Fruit fly (Drosophila melanogaster) whole organism, embryonic: ENCODE results near the gene CG31360.

Experiments used
- CG10321 ChIP-seq: fragments of 200-800 bp; sonication (Bioruptor generic); IDR thresholded peaks from 2 replicates; pipeline ENCODE4 v1.3.6; 2022; ENCODE audit warnings: missing biosample characterization, missing genetic modification characterization
- CG12299 ChIP-seq: fragments of 200-800 bp; sonication (Bioruptor generic); optimal IDR thresholded peaks from 2 replicates; lab custom pipeline; 2018; ENCODE audit warnings: missing biosample characterization, mild to moderate bottlenecking, missing genetic modification characterization
- CG12744 ChIP-seq: fragments of 200-800 bp; sonication (Bioruptor generic); optimal IDR thresholded peaks from 2 replicates; lab custom pipeline; 2016; ENCODE audit warnings: missing biosample characterization, missing genetic modification characterization
- CG1603 ChIP-seq: fragments of 200-800 bp; sonication (Bioruptor generic); optimal IDR thresholded peaks from 2 replicates; lab custom pipeline; 2019; ENCODE audit warnings: missing biosample characterization, mild to moderate bottlenecking, missing genetic modification characterization, moderate library complexity
- CG17385 ChIP-seq: fragments of 200-800 bp; sonication (Bioruptor generic); optimal IDR thresholded peaks from 3 replicates; lab custom pipeline; 2018; ENCODE audit warnings: missing biosample characterization, mild to moderate bottlenecking, missing genetic modification characterization
- CG1832 ChIP-seq: fragments of 200-800 bp; sonication (Bioruptor generic); optimal IDR thresholded peaks from 2 replicates; lab custom pipeline; 2017; ENCODE audit warnings: missing biosample characterization, mild to moderate bottlenecking, missing genetic modification characterization, inconsistent platforms
- CG2712 ChIP-seq: fragments of 200-800 bp; optimal IDR thresholded peaks from 3 replicates; lab custom pipeline; 2019; ENCODE audit warnings: missing biosample characterization, mild to moderate bottlenecking, missing genetic modification characterization, moderate library complexity
- CG3281 ChIP-seq: fragments of 200-800 bp; sonication (Bioruptor generic); optimal IDR thresholded peaks from 3 replicates; lab custom pipeline; 2017; ENCODE audit warnings: missing biosample characterization, mild to moderate bottlenecking, missing genetic modification characterization
- CG34422 ChIP-seq: fragments of 200-800 bp; sonication (Bioruptor generic); IDR thresholded peaks from 3 replicates; pipeline ENCODE4 v1.3.6; 2022; ENCODE audit warnings: missing biosample characterization, missing genetic modification characterization
- CG3995 ChIP-seq: fragments of 200-800 bp; sonication (Bioruptor generic); optimal IDR thresholded peaks from 3 replicates; lab custom pipeline; 2016; ENCODE audit warnings: missing biosample characterization, missing genetic modification characterization
- CG4360 ChIP-seq: fragments of 200-800 bp; sonication (Bioruptor generic); IDR thresholded peaks from 2 replicates; pipeline ENCODE4 v1.3.6; 2022; ENCODE audit warnings: missing biosample characterization, missing genetic modification characterization
- CG43689 ChIP-seq: fragments of 200-800 bp; sonication (Bioruptor generic); IDR thresholded peaks from 2 replicates; pipeline ENCODE4 v1.3.6; 2022; ENCODE audit warnings: missing biosample characterization, missing genetic modification characterization
- CG4854 ChIP-seq: fragments of 200-800 bp; sonication (Bioruptor generic); optimal IDR thresholded peaks from 2 replicates; lab custom pipeline; 2016; ENCODE audit warnings: missing biosample characterization, missing genetic modification characterization, inconsistent platforms
- CG6254 ChIP-seq: fragments of 200-800 bp; sonication (Bioruptor generic); optimal IDR thresholded peaks from 3 replicates; lab custom pipeline; 2017; ENCODE audit warnings: mild to moderate bottlenecking, missing biosample characterization, missing genetic modification reagents, missing genetic modification characterization
- CG6791 ChIP-seq: fragments of 200-800 bp; sonication (Bioruptor generic); IDR thresholded peaks from 3 replicates; pipeline ENCODE4 v1.3.6; 2022; ENCODE audit warnings: missing biosample characterization, missing genetic modification characterization; ENCODE audit not compliant: partially characterized antibody
- CG7786 ChIP-seq: fragments of 200-800 bp; sonication (Bioruptor generic); optimal IDR thresholded peaks from 2 replicates; lab custom pipeline; 2016; ENCODE audit warnings: missing biosample characterization, missing genetic modification characterization
- CG8290 ChIP-seq, 3 experiments: fragments of 200-800 bp; sonication (Bioruptor generic); optimal IDR thresholded peaks; 2 replicates each; lab custom pipeline; 2016 to 2019; ENCODE audit warnings: missing biosample characterization in 3 of 3, missing genetic modification characterization in 3 of 3, mild to moderate bottlenecking in 2 of 3, moderate library complexity in 1 of 3
- CG9727 ChIP-seq: fragments of 200-800 bp; sonication (Bioruptor generic); optimal IDR thresholded peaks from 3 replicates; lab custom pipeline; 2017; ENCODE audit warnings: missing biosample characterization, mild to moderate bottlenecking, missing genetic modification characterization
- Drgx ChIP-seq: fragments of 200-800 bp; sonication (Bioruptor generic); IDR thresholded peaks from 2 replicates; pipeline ENCODE4 v1.3.6; 2022; ENCODE audit warnings: missing biosample characterization, missing genetic modification characterization
- Jarid2 ChIP-seq: fragments of 200-800 bp; sonication (Bioruptor generic); optimal IDR thresholded peaks from 3 replicates; lab custom pipeline; 2017; ENCODE audit warnings: mild to moderate bottlenecking, missing biosample characterization, missing genetic modification reagents, missing genetic modification characterization
- Mad ChIP-seq: fragments of 200-800 bp; sonication (Bioruptor generic); optimal IDR thresholded peaks from 2 replicates; lab custom pipeline; 2016; ENCODE audit warnings: missing biosample characterization, missing genetic modification characterization
- Poxn ChIP-seq: fragments of 200-800 bp; sonication (Bioruptor generic); IDR thresholded peaks from 2 replicates; pipeline ENCODE4 v1.3.6; 2022; ENCODE audit warnings: missing biosample characterization, missing genetic modification characterization
- Ptx1 ChIP-seq: fragments of 200-800 bp; sonication (Bioruptor generic); IDR thresholded peaks from 2 replicates; pipeline ENCODE4 v1.3.6; 2022; ENCODE audit warnings: missing biosample characterization, missing genetic modification characterization
- Vsx1 ChIP-seq: fragments of 200-800 bp; sonication (Bioruptor generic); optimal IDR thresholded peaks from 2 replicates; lab custom pipeline; 2017; ENCODE audit warnings: missing biosample characterization, mild to moderate bottlenecking, missing genetic modification characterization, missing genetic modification reagents
- aop ChIP-seq: fragments of 200-800 bp; sonication (Bioruptor generic); IDR thresholded peaks from 2 replicates; pipeline ENCODE4 v1.3.6; 2022; ENCODE audit warnings: missing biosample characterization, missing genetic modification characterization
- bsh ChIP-seq, 2 experiments: fragments of 200-800 bp; sonication (Bioruptor generic); optimal IDR thresholded peaks; 2 replicates each; lab custom pipeline; 2017 to 2018; ENCODE audit warnings: mild to moderate bottlenecking in 2 of 2, missing biosample characterization in 2 of 2, missing genetic modification characterization in 2 of 2, moderate library complexity in 1 of 2
- corto ChIP-seq: fragments of 200-800 bp; sonication (Bioruptor generic); optimal IDR thresholded peaks from 2 replicates; lab custom pipeline; 2016; ENCODE audit warnings: missing biosample characterization, mild to moderate bottlenecking, missing genetic modification characterization, moderate library complexity
- croc ChIP-seq: fragments of 200-800 bp; sonication (Bioruptor generic); conservative IDR thresholded peaks from 3 replicates; pipeline ENCODE4 v1.3.6; 2022; ENCODE audit warnings: missing biosample characterization, missing genetic modification characterization
- crol ChIP-seq: fragments of 200-800 bp; sonication (Bioruptor generic); IDR thresholded peaks from 2 replicates; pipeline ENCODE4 v1.3.6; 2022; ENCODE audit warnings: missing biosample characterization, missing genetic modification characterization
- cwo ChIP-seq: fragments of 200-800 bp; sonication (Bioruptor generic); optimal IDR thresholded peaks from 3 replicates; lab custom pipeline; 2017; ENCODE audit warnings: missing biosample characterization, missing genetic modification characterization, mild to moderate bottlenecking, moderate library complexity, missing genetic modification reagents
- grn ChIP-seq: fragments of 200-800 bp; sonication (Bioruptor generic); optimal IDR thresholded peaks from 3 replicates; lab custom pipeline; 2017; ENCODE audit warnings: missing biosample characterization, missing genetic modification characterization
- insv ChIP-seq, 2 experiments: fragments of 200-800 bp; sonication (Bioruptor generic); optimal IDR thresholded peaks; 3 replicates each; lab custom pipeline; 2016 to 2018; ENCODE audit warnings: missing biosample characterization in 2 of 2, missing genetic modification characterization in 2 of 2
- kni ChIP-seq: fragments of 200-800 bp; sonication (Bioruptor generic); optimal IDR thresholded peaks from 3 replicates; lab custom pipeline; 2017; ENCODE audit warnings: mild to moderate bottlenecking, missing biosample characterization, missing genetic modification reagents, missing genetic modification characterization
- p53 ChIP-seq: fragments of 200-800 bp; sonication (Bioruptor generic); optimal IDR thresholded peaks from 2 replicates; lab custom pipeline; 2016; ENCODE audit warnings: missing biosample characterization, missing genetic modification characterization
- peb ChIP-seq: fragments of 200-800 bp; sonication (Bioruptor generic); IDR thresholded peaks from 2 replicates; pipeline ENCODE4 v1.3.6; 2022; ENCODE audit warnings: missing biosample characterization, missing genetic modification characterization
- pita ChIP-seq: fragments of 200-800 bp; sonication (Bioruptor generic); optimal IDR thresholded peaks from 2 replicates; lab custom pipeline; 2017; ENCODE audit warnings: missing biosample characterization, mild to moderate bottlenecking, missing genetic modification characterization
- pnt ChIP-seq: fragments of 200-800 bp; sonication (Bioruptor generic); optimal IDR thresholded peaks from 3 replicates; lab custom pipeline; 2016; ENCODE audit warnings: missing biosample characterization, missing genetic modification characterization
- psq ChIP-seq: fragments of 200-800 bp; sonication (Bioruptor generic); optimal IDR thresholded peaks from 2 replicates; lab custom pipeline; 2017; ENCODE audit warnings: missing biosample characterization, missing genetic modification characterization
- scrt ChIP-seq: fragments of 200-800 bp; sonication (Bioruptor generic); optimal IDR thresholded peaks from 2 replicates; lab custom pipeline; 2018; ENCODE audit warnings: missing biosample characterization, mild to moderate bottlenecking, missing genetic modification characterization, moderate library complexity
- sd ChIP-seq: fragments of 200-800 bp; sonication (Bioruptor generic); optimal IDR thresholded peaks from 3 replicates; lab custom pipeline; 2018; ENCODE audit warnings: missing biosample characterization, mild to moderate bottlenecking, missing genetic modification characterization, moderate library complexity
- sim ChIP-seq: fragments of 200-800 bp; sonication (Bioruptor generic); IDR thresholded peaks from 2 replicates; pipeline ENCODE4 v1.3.6; 2022; ENCODE audit warnings: missing biosample characterization, missing genetic modification characterization
- slbo ChIP-seq: fragments of 200-800 bp; sonication (Bioruptor generic); IDR thresholded peaks from 2 replicates; pipeline ENCODE4 v1.3.6; 2022; ENCODE audit warnings: missing biosample characterization, missing genetic modification characterization
- stwl ChIP-seq: fragments of 200-800 bp; sonication (Bioruptor generic); optimal IDR thresholded peaks from 3 replicates; lab custom pipeline; 2018; ENCODE audit warnings: missing biosample characterization, mild to moderate bottlenecking, missing genetic modification characterization, moderate library complexity
- ttk ChIP-seq: fragments of 200-800 bp; sonication (Bioruptor generic); IDR thresholded peaks from 2 replicates; pipeline ENCODE4 v2.1.2; 2022; ENCODE audit warnings: missing biosample characterization, missing genetic modification characterization
- yki ChIP-seq: fragments of >200 bp; optimal IDR thresholded peaks from 3 replicates; lab custom pipeline; 2018
- zfh1 ChIP-seq: fragments of 200-800 bp; sonication (Bioruptor generic); IDR thresholded peaks from 3 replicates; pipeline ENCODE4 v1.3.6; 2022; ENCODE audit warnings: missing biosample characterization, missing genetic modification characterization

Gene CG31360

DNA sequence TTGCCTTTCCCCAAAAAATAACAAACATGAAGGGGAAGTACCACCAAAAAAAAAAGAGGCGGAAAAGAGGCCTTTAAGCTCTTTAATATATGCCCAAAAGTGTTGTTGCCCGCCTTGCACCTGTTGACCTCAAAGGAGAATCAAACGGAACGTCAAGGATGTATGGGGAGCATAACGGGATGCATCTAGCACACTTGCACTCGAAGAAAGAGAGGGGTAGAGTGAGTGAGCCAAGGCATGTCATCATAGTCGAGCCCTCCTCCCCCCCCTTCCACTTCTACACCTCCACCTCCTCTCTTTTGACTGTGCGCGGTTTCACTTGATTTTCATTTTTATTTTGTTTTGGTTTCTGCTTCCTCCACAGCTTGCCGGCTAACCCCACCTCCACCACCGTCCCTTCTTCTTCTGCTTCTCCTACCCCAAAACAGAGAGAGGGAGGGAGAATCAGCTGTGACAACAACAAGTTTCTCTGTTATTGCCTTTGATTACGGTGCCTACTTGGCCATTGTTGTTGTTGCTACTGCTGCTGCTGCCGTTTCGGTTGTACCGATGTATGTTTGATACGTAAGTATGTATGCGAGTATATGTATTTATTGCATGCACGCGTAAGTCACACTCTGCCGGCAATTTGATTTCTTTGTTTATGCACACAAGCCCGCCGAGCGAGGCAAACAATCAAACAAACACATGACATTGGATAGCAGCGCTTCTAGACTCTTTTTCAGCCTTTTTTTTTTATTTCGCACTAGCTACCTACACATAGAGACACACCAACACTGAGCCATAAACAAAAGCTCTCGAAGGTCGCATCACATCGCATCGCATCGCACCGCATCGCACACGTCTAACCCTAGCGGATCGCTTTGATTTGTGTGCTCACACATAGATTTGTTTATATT lies 28.0 kb downstream of the CG31360 start (continued):
- TF ChIP-seq cwo (GFP tag; lab: Kevin White, UChicago) (peak; percentile 42), Mad (no peak), crol (GFP tag; lab: Robert Waterston, UW) (peak; percentile 85), CG1603 (no peak), Vsx1 (GFP tag; lab: Kevin White, UChicago) (peak; percentile 30), CG9727 (GFP tag; lab: Kevin White, UChicago) (peak; percentile 9), Poxn (GFP tag; lab: Robert Waterston, UW) (no peak), pita (GFP tag; lab: Kevin White, UChicago) (no peak), croc (GFP tag; lab: Robert Waterston, UW) (no peak), zfh1 (GFP tag; lab: Robert Waterston, UW) (no peak), sim (GFP tag; lab: Robert Waterston, UW) (peak; percentile 13; the same call in 1 of the 2 replicates), CG4854 (GFP tag; lab: Kevin White, UChicago) (no peak), Ptx1 (no peak), scrt (GFP tag; lab: Kevin White, UChicago) (peak; percentile 16), CG3281 (GFP tag; lab: Kevin White, UChicago) (no peak), psq (peak; percentile 75), peb (GFP tag; lab: Robert Waterston, UW) (no peak), CG12744 (GFP tag; lab: Kevin White, UChicago) (no peak), stwl (tag; lab: Kevin White, UChicago) (no peak)

dm6 chr3R:17714370-17714769 lies 29.5 kb downstream of the CG31360 start:
- TF ChIP-seq kni (GFP tag; lab: Kevin White, UChicago) (peak; percentile 65), CG1832 (GFP tag; lab: Kevin White, UChicago) (peak; percentile 32), sd (tag; lab: Kevin White, UChicago) (peak; percentile 65), aop (GFP tag; lab: Robert Waterston, UW) (no peak), CG6791 (GFP tag; lab: Robert Waterston, UW) (peak; percentile 45; the same call in 1 of the 3 replicates), zfh1 (GFP tag; lab: Robert Waterston, UW) (no peak), CG34422 (GFP tag; lab: Robert Waterston, UW) (peak; percentile 11; the same call in 1 of the 3 replicates), CG17385 (GFP tag; lab: Kevin White, UChicago) (peak; percentile 72), CG4360 (peak; percentile 64; the same call in 1 of the 2 replicates), insv (GFP tag; optimal IDR thresholded peaks at IDR 0.05; lab: Kevin White, UChicago) (peak in 1 of 2 experiments; percentile 18)

DNA sequence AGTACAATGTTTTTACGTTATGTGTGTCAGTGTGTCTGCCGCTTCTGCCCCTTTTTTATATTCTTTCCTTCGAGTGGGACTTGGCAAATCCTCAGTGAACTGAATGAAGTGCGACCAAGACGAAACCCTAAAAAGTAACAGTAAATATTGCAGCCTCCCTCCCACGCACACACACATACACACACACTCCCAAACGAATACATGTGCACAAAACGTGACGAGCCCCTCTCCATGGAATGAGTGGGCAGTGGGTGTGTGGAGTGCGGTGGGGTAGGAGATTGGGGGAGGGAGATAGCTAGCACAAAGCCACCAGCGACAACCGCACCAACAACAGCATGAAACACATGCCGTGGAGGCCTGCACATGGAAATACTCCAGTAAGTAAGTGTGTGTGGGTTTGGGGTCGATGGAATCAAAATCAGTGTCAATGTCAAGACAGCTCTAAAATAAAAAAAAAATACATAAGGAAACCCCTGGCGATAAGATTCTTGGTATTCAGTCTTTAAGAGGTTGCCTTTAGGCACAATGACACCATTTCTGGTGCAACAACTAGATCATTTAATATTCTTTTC lies 30.0 kb downstream of the CG31360 start:
- TF ChIP-seq corto (GFP tag; lab: Kevin White, UChicago): no peak
- TF ChIP-seq Jarid2 (GFP tag; lab: Kevin White, UChicago): no peak
- TF ChIP-seq CG10321: no peak
- no peak for TF ChIP-seq CG12299 (tag; lab: Kevin White, UChicago)
- no peak for TF ChIP-seq slbo (GFP tag; lab: Robert Waterston, UW)
- no peak for TF ChIP-seq ttk (GFP tag; lab: Robert Waterston, UW)
- no peak for TF ChIP-seq CG6254 (GFP tag; lab: Kevin White, UChicago)
- TF ChIP-seq CG3995 (GFP tag; lab: Kevin White, UChicago): no peak
- no peak for TF ChIP-seq CG7786
- no peak for TF ChIP-seq yki (lab: Kevin White, UChicago)
- TF ChIP-seq CG43689: no peak
- peak; percentile 14 for TF ChIP-seq grn (GFP tag; lab: Kevin White, UChicago)
- no peak for TF ChIP-seq p53 (GFP tag; lab: Kevin White, UChicago)
- 0 out of 2 replicates have a peak, but pooled peaks have one; percentile 25 for TF ChIP-seq Drgx (GFP tag; lab: Robert Waterston, UW)
- no peak for TF ChIP-seq pnt
- TF ChIP-seq CG8290 (GFP tag; optimal IDR thresholded peaks at IDR 0.05; lab: Kevin White, UChicago): no peak
- TF ChIP-seq CG8290 (tag; optimal IDR thresholded peaks at IDR 0.05; lab: Kevin White, UChicago): peak in 1 of 2 experiments; percentile 33
- TF ChIP-seq bsh (GFP tag; optimal IDR thresholded peaks at IDR 0.05; lab: Kevin White, UChicago): no peak
- no peak for TF ChIP-seq CG2712
